Worm (Caenorhabditis elegans): ENCODE measurements around the gene srw-44.

- TF ChIP-seq elt-3 (tag; optimal IDR thresholded peaks at IDR 0.05) (no peak), elt-1 (tag; optimal IDR thresholded peaks at IDR 0.05; ENCODE audit: borderline replicate concordance, insufficient read depth) (no peak), nhr-237 (tag; optimal IDR thresholded peaks at IDR 0.05) (no peak), lin-13 (tag; optimal IDR thresholded peaks at IDR 0.05) (no peak), sptf-1 (tag; optimal IDR thresholded peaks at IDR 0.05) (no peak), nhr-12 (tag; optimal IDR thresholded peaks at IDR 0.05) (no peak), unc-62 (GFP tag; optimal IDR thresholded peaks at IDR 0.05) (no peak), cnd-1 (tag; optimal IDR thresholded peaks at IDR 0.05) (no peak), mep-1 (tag; optimal IDR thresholded peaks at IDR 0.05) (no peak), hlh-1 (tag; optimal IDR thresholded peaks at IDR 0.05) (no peak), nhr-76 (tag; optimal IDR thresholded peaks at IDR 0.05) (no peak), pha-4 (tag; optimal IDR thresholded peaks at IDR 0.05) (no peak), nhr-28 (tag; optimal IDR thresholded peaks at IDR 0.05) (no peak), blmp-1 (tag; optimal IDR thresholded peaks at IDR 0.05) (no peak)
Measured at ce11 chrV:16648317-16649018, 31.6 kb upstream of the srw-44 start, which contains the start of gene W06G6.20.

All from whole organism, mixed stage, embryonic.